Worm (Caenorhabditis elegans) whole organism, L1 larva: ENCODE data around the gene pink-1.
"Not testable (repeated sequence)": the region's sequence is repeated elsewhere in the genome, so short reads cannot be mapped to it uniquely, and the experiment has no call there.

Experiments
- ama-1 ChIP-seq: fragments of 150-350 bp; optimal IDR thresholded peaks from 2 replicates; lab custom pipeline; 2014
- elt-2 ChIP-seq: sonication (generic microtip); optimal IDR thresholded peaks from 2 replicates; lab custom pipeline; 2016; ENCODE audit warnings: missing genetic modification characterization, mild to moderate bottlenecking, inconsistent platforms, missing compliant biosample characterization, missing genetic modification reagents
- lin-35 ChIP-seq, 2 experiments: fragments of 150-350 bp; optimal IDR thresholded peaks; 2 replicates each; lab custom pipeline; 2014; ENCODE audit warnings: missing biosample characterization in 2 of 2, missing genetic modification characterization in 2 of 2, missing genetic modification reagents in 2 of 2
- nhr-11 ChIP-seq: fragments of 150-350 bp; optimal IDR thresholded peaks from 2 replicates; lab custom pipeline; 2014; ENCODE audit warnings: missing biosample characterization, missing genetic modification characterization
- nhr-237 ChIP-seq: fragments of 150-350 bp; optimal IDR thresholded peaks from 2 replicates; lab custom pipeline; 2014; ENCODE audit warnings: missing biosample characterization, missing genetic modification characterization
- sptf-1 ChIP-seq: fragments of 150-350 bp; optimal IDR thresholded peaks from 2 replicates; lab custom pipeline; 2014; ENCODE audit warnings: missing biosample characterization, missing genetic modification characterization
- unc-30 ChIP-seq: sonication (generic microtip); optimal IDR thresholded peaks from 2 replicates; lab custom pipeline; 2017; ENCODE audit warnings: missing biosample characterization, missing genetic modification characterization
- unc-98 ChIP-seq: fragments of 200-800 bp; sonication (Bioruptor generic); IDR thresholded peaks from 2 replicates; pipeline ENCODE4 v1.3.6; 2022; ENCODE audit warnings: missing genetic modification characterization, missing compliant biosample characterization

- not testable (repeated sequence) for TF ChIP-seq sptf-1; elt-2; unc-98 (GFP tag; lab: Robert Waterston, UW); unc-30; ama-1 (lab: Kevin White, UChicago); lin-35 (GFP tag; optimal IDR thresholded peaks at IDR 0.05; lab: Kevin White, UChicago); nhr-11 (tag; lab: Kevin White, UChicago); nhr-237 (tag; lab: Kevin White, UChicago)
These were observed 45.1 kb downstream of the pink-1 start, which contains the start of gene F09E5.8 for ce11 chrII:5350357-5350756.
